Worm (Caenorhabditis elegans): ENCODE results near the gene nmur-3.

Gene nmur-3

ce11 chrX:4444843-4445242 lies 21.5 kb upstream of the nmur-3 start:
- TF ChIP-seq egl-27 (tag; optimal IDR thresholded peaks at IDR 0.05): no peak
- no peak for TF ChIP-seq nhr-6 (tag; optimal IDR thresholded peaks at IDR 0.05)
- no peak for TF ChIP-seq ceh-82 (tag; optimal IDR thresholded peaks at IDR 0.05)
- peak; percentile 38 for TF ChIP-seq fos-1 (tag; optimal IDR thresholded peaks at IDR 0.05)
- peak; percentile 68 for TF ChIP-seq nhr-129 (tag; optimal IDR thresholded peaks at IDR 0.05)
- TF ChIP-seq sma-9 (GFP tag; optimal IDR thresholded peaks at IDR 0.05): peak; percentile 52
- TF ChIP-seq sma-9 (tag; optimal IDR thresholded peaks at IDR 0.05): no peak
- no peak for TF ChIP-seq nhr-12 (tag; optimal IDR thresholded peaks at IDR 0.05)
- no peak for TF ChIP-seq mbf-1 (tag; optimal IDR thresholded peaks at IDR 0.05)
- TF ChIP-seq elt-3 (tag; optimal IDR thresholded peaks at IDR 0.05): no peak
- peak; percentile 3 for TF ChIP-seq crh-2 (tag; optimal IDR thresholded peaks at IDR 0.05)
- peak; percentile 17 for TF ChIP-seq C34F6.9 (tag; optimal IDR thresholded peaks at IDR 0.05)
- peak; percentile 19 for TF ChIP-seq sma-3 (GFP tag; optimal IDR thresholded peaks at IDR 0.05)
- no peak for TF ChIP-seq ztf-1 (GFP tag; conservative IDR thresholded peaks at IDR 0.05)
- no peak for TF ChIP-seq lin-11 (tag; optimal IDR thresholded peaks at IDR 0.05)
- no peak for TF ChIP-seq F13H6.1 (tag; optimal IDR thresholded peaks at IDR 0.05)
- no peak for TF ChIP-seq nhr-25 (tag; optimal IDR thresholded peaks at IDR 0.05)
- no peak for TF ChIP-seq aly-2 (tag; optimal IDR thresholded peaks at IDR 0.05)
- TF ChIP-seq lsy-2 (tag; optimal IDR thresholded peaks at IDR 0.05): no peak
- no peak for TF ChIP-seq unc-39 (tag; optimal IDR thresholded peaks at IDR 0.05)
- TF ChIP-seq ztf-11 (tag; optimal IDR thresholded peaks at IDR 0.05): no peak
- TF ChIP-seq unc-55 (GFP tag; optimal IDR thresholded peaks at IDR 0.05): no peak
- no peak for TF ChIP-seq ztf-4 (tag; optimal IDR thresholded peaks at IDR 0.05)
- no peak for TF ChIP-seq unc-62 (GFP tag; optimal IDR thresholded peaks at IDR 0.05)

ce11 chrX:4448283-4448682 lies 18.0 kb upstream of the nmur-3 start, which contains the start of gene mltn-13:
mltn-13 (minus strand) TSS chrX:4448383.
- TF ChIP-seq peb-1 (tag; optimal IDR thresholded peaks at IDR 0.05): no peak
- TF ChIP-seq unc-39 (tag; optimal IDR thresholded peaks at IDR 0.05): no peak
- TF ChIP-seq snpc-4 (tag; optimal IDR thresholded peaks at IDR 0.05): no peak
- TF ChIP-seq C34F6.9 (tag; optimal IDR thresholded peaks at IDR 0.05): no peak
- TF ChIP-seq gmeb-1 (tag; optimal IDR thresholded peaks at IDR 0.05): no peak

ce11 chrX:4451936-4452335 lies 14.4 kb upstream of the nmur-3 start:
- TF ChIP-seq nhr-21 (tag; optimal IDR thresholded peaks at IDR 0.05) (no peak), sma-9 (GFP tag; optimal IDR thresholded peaks at IDR 0.05) (no peak), sma-9 (tag; optimal IDR thresholded peaks at IDR 0.05) (no peak), nhr-25 (tag; optimal IDR thresholded peaks at IDR 0.05) (no peak), dmd-4 (tag; optimal IDR thresholded peaks at IDR 0.05) (no peak)

ce11 chrX:4453101-4453500 lies 13.2 kb upstream of the nmur-3 start:
- no peak for TF ChIP-seq mdl-1 (tag; optimal IDR thresholded peaks at IDR 0.05)
- no peak for TF ChIP-seq lin-39 (tag; optimal IDR thresholded peaks at IDR 0.05)
- no peak for TF ChIP-seq lin-11 (tag; optimal IDR thresholded peaks at IDR 0.05)
- no peak for TF ChIP-seq fos-1 (tag; optimal IDR thresholded peaks at IDR 0.05)
- TF ChIP-seq dmd-4 (tag; optimal IDR thresholded peaks at IDR 0.05): no peak
- TF ChIP-seq elt-3 (tag; optimal IDR thresholded peaks at IDR 0.05): no peak
- TF ChIP-seq snpc-4 (tag; optimal IDR thresholded peaks at IDR 0.05): no peak
- TF ChIP-seq nhr-6 (tag; optimal IDR thresholded peaks at IDR 0.05): no peak
- no peak for TF ChIP-seq aly-2 (tag; optimal IDR thresholded peaks at IDR 0.05)
- TF ChIP-seq nhr-77 (tag; optimal IDR thresholded peaks at IDR 0.05): no peak
- no peak for TF ChIP-seq nhr-11 (tag; optimal IDR thresholded peaks at IDR 0.05)
- no peak for TF ChIP-seq elt-1 (tag; optimal IDR thresholded peaks at IDR 0.05)
- no peak for TF ChIP-seq sma-3 (GFP tag; optimal IDR thresholded peaks at IDR 0.05)
- TF ChIP-seq unc-62 (GFP tag; optimal IDR thresholded peaks at IDR 0.05): no peak
- TF ChIP-seq nhr-12 (tag; optimal IDR thresholded peaks at IDR 0.05): no peak
- TF ChIP-seq peb-1 (tag; optimal IDR thresholded peaks at IDR 0.05): no peak
- TF ChIP-seq nhr-25 (tag; optimal IDR thresholded peaks at IDR 0.05): no peak
- no peak for TF ChIP-seq ztf-11 (tag; optimal IDR thresholded peaks at IDR 0.05)
- no peak for TF ChIP-seq F13H6.1 (tag; optimal IDR thresholded peaks at IDR 0.05)

ce11 chrX:4453820-4454219 lies 12.5 kb upstream of the nmur-3 start, which contains the start of gene F02E8.4:
F02E8.4 (plus strand) TSS chrX:4454120.
- TF ChIP-seq nhr-237 (tag; optimal IDR thresholded peaks at IDR 0.05): no peak
- TF ChIP-seq elt-3 (tag; optimal IDR thresholded peaks at IDR 0.05): no peak
- no peak for TF ChIP-seq ztf-4 (tag; optimal IDR thresholded peaks at IDR 0.05)
- no peak for TF ChIP-seq nhr-23 (tag; optimal IDR thresholded peaks at IDR 0.05)
- TF ChIP-seq gmeb-1 (tag; optimal IDR thresholded peaks at IDR 0.05): no peak
- TF ChIP-seq nhr-25 (tag; optimal IDR thresholded peaks at IDR 0.05): no peak
- TF ChIP-seq lin-39 (tag; optimal IDR thresholded peaks at IDR 0.05): no peak
- TF ChIP-seq mbf-1 (tag; optimal IDR thresholded peaks at IDR 0.05): no peak
- TF ChIP-seq mdl-1 (tag; optimal IDR thresholded peaks at IDR 0.05): no peak
- TF ChIP-seq nhr-11 (tag; optimal IDR thresholded peaks at IDR 0.05): no peak
- TF ChIP-seq nhr-12 (tag; optimal IDR thresholded peaks at IDR 0.05): no peak
- TF ChIP-seq ZK546.5 (tag; optimal IDR thresholded peaks at IDR 0.05): no peak
- TF ChIP-seq ceh-16 (tag; optimal IDR thresholded peaks at IDR 0.05): no peak
- TF ChIP-seq lin-11 (tag; optimal IDR thresholded peaks at IDR 0.05): no peak
- TF ChIP-seq R02D3.7 (tag; optimal IDR thresholded peaks at IDR 0.05): no peak
- no peak for TF ChIP-seq fos-1 (tag; optimal IDR thresholded peaks at IDR 0.05)

Measured in whole organism, L2 larva.